Fruit fly (Drosophila melanogaster) whole organism: Measurements from ENCODE around the gene CG9452.

Source experiments
- CG8478 ChIP-seq: fragments of >200 bp; optimal IDR thresholded peaks from 2 replicates; lab custom pipeline; 2018; ENCODE audit warnings: inconsistent platforms
- pan ChIP-seq: fragments of >200 bp; optimal IDR thresholded peaks from 2 replicates; lab custom pipeline; 2017
- psq ChIP-seq: fragments of >200 bp; optimal IDR thresholded peaks from 2 replicates; lab custom pipeline; 2017

dm6 chr3L:19486398-19486797 is 17.3 kb downstream of the CG9452 start, which contains the start of gene brv1:
- TF ChIP-seq pan (lab: Kevin White, UChicago) (no peak), CG8478 (lab: Kevin White, UChicago) (no peak), psq (no peak)
